In genomic region chr3L:3801343-3801742, dm6 we compare ENCODE assay signal across 2 fruit fly cellular contexts.
TF ChIP-seq lines count a peak whose summit lies in the region.

No protein-coding gene starts in this region.

TF ChIP-seq in whole organism, embryonic, 481 proteins besides CTCF, POLR2A, EP300 and RAD21 (continued from another document and continues in another):
- peak; percentile 5 for TF ChIP-seq CG7556 (GFP tag; optimal IDR thresholded peaks at IDR 0.05; lab: Kevin White, UChicago)
- no peak for TF ChIP-seq Optix (GFP tag; IDR thresholded peaks at IDR 0.05; lab: Robert Waterston, UW)
- peak; percentile 66; the same call in 2 of the 3 replicates for TF ChIP-seq Dbx (GFP tag; IDR thresholded peaks at IDR 0.05; lab: Robert Waterston, UW)
- TF ChIP-seq p53 (GFP tag; optimal IDR thresholded peaks at IDR 0.05; lab: Kevin White, UChicago) = no peak
- no peak for TF ChIP-seq CG14050 (GFP tag; IDR thresholded peaks at IDR 0.05; lab: Robert Waterston, UW)
- peak; percentile 22 for TF ChIP-seq grau (tag; optimal IDR thresholded peaks at IDR 0.05; lab: Kevin White, UChicago)
- no peak for TF ChIP-seq CG16863 (GFP tag; optimal IDR thresholded peaks at IDR 0.05; lab: Kevin White, UChicago)
- TF ChIP-seq twi (tag; optimal IDR thresholded peaks at IDR 0.05; lab: Kevin White, UChicago) = no peak
- TF ChIP-seq HLH54F (GFP tag; optimal IDR thresholded peaks at IDR 0.05; lab: Kevin White, UChicago) = no peak
- TF ChIP-seq lab (GFP tag; optimal IDR thresholded peaks at IDR 0.05; lab: Kevin White, UChicago) = peak; percentile 79
- TF ChIP-seq Deaf1 (tag; optimal IDR thresholded peaks at IDR 0.05; lab: Kevin White, UChicago) = peak; percentile 46
- TF ChIP-seq HLH4C (GFP tag; IDR thresholded peaks at IDR 0.05; lab: Robert Waterston, UW; ENCODE audit: partially characterized antibody) = no peak
- TF ChIP-seq mam (GFP tag; optimal IDR thresholded peaks at IDR 0.05; lab: Kevin White, UChicago) = no peak
- no peak for TF ChIP-seq CG4854 (GFP tag; optimal IDR thresholded peaks at IDR 0.05; lab: Kevin White, UChicago)
- TF ChIP-seq CG14710 (tag; optimal IDR thresholded peaks at IDR 0.05; lab: Kevin White, UChicago) = no peak
- no peak for TF ChIP-seq sim (GFP tag; IDR thresholded peaks at IDR 0.05; lab: Robert Waterston, UW)
- no peak for TF ChIP-seq CG15073 (GFP tag; optimal IDR thresholded peaks at IDR 0.05; lab: Kevin White, UChicago)
- no peak for TF ChIP-seq Abd-B (GFP tag; optimal IDR thresholded peaks at IDR 0.05; lab: Kevin White, UChicago)
- TF ChIP-seq B-H2 (GFP tag; optimal IDR thresholded peaks at IDR 0.05; lab: Kevin White, UChicago) = no peak
- TF ChIP-seq chn (GFP tag; optimal IDR thresholded peaks at IDR 0.05; lab: Kevin White, UChicago) = no peak
- TF ChIP-seq pfk (GFP tag; optimal IDR thresholded peaks at IDR 0.05; lab: Kevin White, UChicago) = no peak
- TF ChIP-seq Hand (GFP tag; optimal IDR thresholded peaks at IDR 0.05; lab: Kevin White, UChicago) = peak; percentile 15
- TF ChIP-seq CG31441 (GFP tag; IDR thresholded peaks at IDR 0.05; lab: Robert Waterston, UW) = no peak
- no peak for TF ChIP-seq CG30431 (GFP tag; optimal IDR thresholded peaks at IDR 0.05; lab: Kevin White, UChicago)
- TF ChIP-seq ewg (GFP tag; optimal IDR thresholded peaks at IDR 0.05; lab: Kevin White, UChicago) = no peak
- 0 out of 2 replicates have a peak, but pooled peaks have one; percentile 10 for TF ChIP-seq Ada2b (GFP tag; IDR thresholded peaks at IDR 0.05; lab: Robert Waterston, UW)
- TF ChIP-seq Six4 (GFP tag; optimal IDR thresholded peaks at IDR 0.05; lab: Kevin White, UChicago) = no peak
- TF ChIP-seq row (GFP tag; IDR thresholded peaks at IDR 0.05; lab: Robert Waterston, UW) = peak; percentile 55
- TF ChIP-seq CG10209 (GFP tag; optimal IDR thresholded peaks at IDR 0.05; lab: Kevin White, UChicago) = no peak
- peak; percentile 43 for TF ChIP-seq slbo (GFP tag; IDR thresholded peaks at IDR 0.05; lab: Robert Waterston, UW)
- 0 out of 2 replicates have a peak, but pooled peaks have one; percentile 19 for TF ChIP-seq vvl (GFP tag; IDR thresholded peaks at IDR 0.05; lab: Robert Waterston, UW)
- TF ChIP-seq CG12942 (GFP tag; optimal IDR thresholded peaks at IDR 0.05; lab: Kevin White, UChicago) = no peak
- TF ChIP-seq Hr51 (GFP tag; optimal IDR thresholded peaks at IDR 0.05; lab: Kevin White, UChicago) = peak in 1 of 2 experiments; percentile 10
- no peak for TF ChIP-seq CG14441 (GFP tag; IDR thresholded peaks at IDR 0.05; lab: Robert Waterston, UW)
- no peak for TF ChIP-seq CG10959 (GFP tag; IDR thresholded peaks at IDR 0.05; lab: Robert Waterston, UW)
- no peak for TF ChIP-seq vnd (GFP tag; IDR thresholded peaks at IDR 0.05; lab: Robert Waterston, UW; ENCODE audit: partially characterized antibody)
- no peak for TF ChIP-seq CG8944 (GFP tag; optimal IDR thresholded peaks at IDR 0.05; lab: Kevin White, UChicago)
- TF ChIP-seq CG3847 (GFP tag; IDR thresholded peaks at IDR 0.05; lab: Robert Waterston, UW) = 0 out of 2 replicates have a peak, but pooled peaks have one; percentile 16
- no peak for TF ChIP-seq Opbp (GFP tag; IDR thresholded peaks at IDR 0.05; lab: Robert Waterston, UW; ENCODE audit: partially characterized antibody)
- no peak for TF ChIP-seq fu2 (GFP tag; optimal IDR thresholded peaks at IDR 0.05; lab: Kevin White, UChicago)
- no peak for TF ChIP-seq CG10462 (GFP tag; optimal IDR thresholded peaks at IDR 0.05; lab: Kevin White, UChicago)
- peak; percentile 7 for TF ChIP-seq CG10147 (GFP tag; optimal IDR thresholded peaks at IDR 0.05; lab: Kevin White, UChicago)
- TF ChIP-seq slp2 (GFP tag; optimal IDR thresholded peaks at IDR 0.05; lab: Kevin White, UChicago) = no peak
- no peak for TF ChIP-seq B-H1 (GFP tag; IDR thresholded peaks at IDR 0.05; lab: Robert Waterston, UW)
- TF ChIP-seq CG17361 (GFP tag; IDR thresholded peaks at IDR 0.05; lab: Robert Waterston, UW) = no peak
- TF ChIP-seq scrt (GFP tag; optimal IDR thresholded peaks at IDR 0.05; lab: Kevin White, UChicago) = peak; percentile 44
- no peak for TF ChIP-seq ranshi (GFP tag; IDR thresholded peaks at IDR 0.05; lab: Robert Waterston, UW)
- TF ChIP-seq CG32772 (GFP tag; IDR thresholded peaks at IDR 0.05; lab: Robert Waterston, UW) = no peak
- peak; percentile 22 for TF ChIP-seq CG12391 (tag; optimal IDR thresholded peaks at IDR 0.05; lab: Kevin White, UChicago)
- peak; percentile 9 for TF ChIP-seq CoRest (tag; optimal IDR thresholded peaks at IDR 0.05; lab: Kevin White, UChicago)
- peak; percentile 63 for TF ChIP-seq Hmr (GFP tag; optimal IDR thresholded peaks at IDR 0.05; lab: Kevin White, UChicago)
- 0 out of 2 replicates have a peak, but pooled peaks have one; percentile 6 for TF ChIP-seq CG7372 (GFP tag; IDR thresholded peaks at IDR 0.05; lab: Robert Waterston, UW)
- TF ChIP-seq Eip74EF (GFP tag; optimal IDR thresholded peaks at IDR 0.05; lab: Kevin White, UChicago) = no peak
- no peak for TF ChIP-seq CG15601 (tag; optimal IDR thresholded peaks at IDR 0.05; lab: Kevin White, UChicago)
- no peak for TF ChIP-seq MESR4 (GFP tag; optimal IDR thresholded peaks at IDR 0.05; lab: Kevin White, UChicago)
- TF ChIP-seq rib (GFP tag; IDR thresholded peaks at IDR 0.05; lab: Robert Waterston, UW) = no peak
- TF ChIP-seq CG2199 (GFP tag; IDR thresholded peaks at IDR 0.05; lab: Robert Waterston, UW) = no peak
- no peak for TF ChIP-seq CG11560 (tag; IDR thresholded peaks at IDR 0.05; lab: Robert Waterston, UW)
- no peak for TF ChIP-seq Ets65A (GFP tag; lab: Kevin White, UChicago)
- TF ChIP-seq jigr1 (GFP tag; IDR thresholded peaks at IDR 0.05; lab: Robert Waterston, UW) = no peak
- no peak for TF ChIP-seq CG8765 (GFP tag; IDR thresholded peaks at IDR 0.05; lab: Robert Waterston, UW)
- no peak for TF ChIP-seq TFAM (GFP tag; optimal IDR thresholded peaks at IDR 0.05; lab: Kevin White, UChicago)
- TF ChIP-seq esg (GFP tag; conservative IDR thresholded peaks at IDR 0.05; lab: Robert Waterston, UW) = no peak
- no peak for TF ChIP-seq Oli (tag; optimal IDR thresholded peaks at IDR 0.05; lab: Kevin White, UChicago)
- peak; percentile 33 for TF ChIP-seq gem (tag; optimal IDR thresholded peaks at IDR 0.05; lab: Kevin White, UChicago)
- TF ChIP-seq exex (tag; optimal IDR thresholded peaks at IDR 0.05; lab: Kevin White, UChicago) = no peak
- TF ChIP-seq emc (GFP tag; optimal IDR thresholded peaks at IDR 0.05; lab: Kevin White, UChicago) = no peak
- no peak for TF ChIP-seq CG15479 (GFP tag; optimal IDR thresholded peaks at IDR 0.05; lab: Kevin White, UChicago)

TF ChIP-seq in whole organism, prepupa, 60 proteins besides CTCF, POLR2A, EP300 and RAD21 (continued from another document):
- TF ChIP-seq ss (GFP tag; optimal IDR thresholded peaks at IDR 0.05; lab: Kevin White, UChicago) = peak in 1 of 2 experiments; percentile 18
- no peak for TF ChIP-seq CG16779 (tag; optimal IDR thresholded peaks at IDR 0.05; lab: Kevin White, UChicago)
- TF ChIP-seq CG34406 (GFP tag; optimal IDR thresholded peaks at IDR 0.05; lab: Kevin White, UChicago) = no peak
- TF ChIP-seq CG10631 (GFP tag; optimal IDR thresholded peaks at IDR 0.05; lab: Kevin White, UChicago) = no peak
- no peak for TF ChIP-seq salr (GFP tag; optimal IDR thresholded peaks at IDR 0.05; lab: Kevin White, UChicago)
- no peak for TF ChIP-seq Blimp-1 (GFP tag; optimal IDR thresholded peaks at IDR 0.05; lab: Kevin White, UChicago)
- TF ChIP-seq topi (GFP tag; optimal IDR thresholded peaks at IDR 0.05; lab: Kevin White, UChicago) = no peak
- TF ChIP-seq CG6854 (GFP tag; optimal IDR thresholded peaks at IDR 0.05; lab: Kevin White, UChicago) = no peak
- peak; percentile 42 for TF ChIP-seq Ets96B (tag; optimal IDR thresholded peaks at IDR 0.05; lab: Kevin White, UChicago)
